Fruit fly (Drosophila melanogaster) whole organism: ENCODE measurements around the gene CG31104.

ENCODE experiments used
- CG8478 ChIP-seq: fragments of >200 bp; optimal IDR thresholded peaks from 2 replicates; lab custom pipeline; 2018; ENCODE audit warnings: inconsistent platforms
- Dll ChIP-seq: fragments of >200 bp; optimal IDR thresholded peaks from 2 replicates; lab custom pipeline; 2017
- EcR ChIP-seq, 2 experiments: fragments of >200 bp; optimal IDR thresholded peaks; 2 replicates each; lab custom pipeline; 2017; ENCODE audit warnings: missing biosample characterization in 2 of 2, missing genetic modification characterization in 2 of 2, missing genetic modification reagents in 2 of 2
- pan ChIP-seq: fragments of >200 bp; optimal IDR thresholded peaks from 2 replicates; lab custom pipeline; 2017
- psq ChIP-seq: fragments of >200 bp; optimal IDR thresholded peaks from 2 replicates; lab custom pipeline; 2017
- usp ChIP-seq: fragments of >200 bp; optimal IDR thresholded peaks from 2 replicates; lab custom pipeline; 2017; ENCODE audit warnings: missing biosample characterization, missing genetic modification characterization, mixed read lengths

Gene CG31104

DNA sequence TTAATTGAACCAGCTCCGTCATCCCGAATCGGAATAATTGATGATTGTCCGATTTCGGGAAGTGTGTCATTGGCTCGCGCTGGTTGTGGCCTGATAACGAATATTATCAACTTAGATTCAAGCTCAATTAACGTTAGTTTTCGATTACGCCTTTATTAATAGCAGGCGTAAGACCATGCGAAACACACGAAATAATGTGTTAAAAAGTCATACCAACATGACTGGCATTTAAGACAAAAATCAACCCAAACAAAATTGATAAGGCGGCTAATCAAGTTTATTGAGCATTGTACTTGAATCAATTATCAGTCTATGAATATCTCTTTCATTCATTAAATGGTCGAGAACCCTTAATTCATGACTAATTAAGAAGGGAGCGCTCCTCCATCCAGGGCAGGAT is 23.9 kb downstream of the CG31104 start:
- no peak for TF ChIP-seq usp (GFP tag; lab: Kevin White, UChicago)
- TF ChIP-seq EcR (GFP tag; optimal IDR thresholded peaks at IDR 0.05; lab: Kevin White, UChicago), result no peak
- TF ChIP-seq psq (lab: Kevin White, UChicago), result no peak
- TF ChIP-seq CG8478, result no peak
- no peak for TF ChIP-seq pan (lab: Kevin White, UChicago)

DNA sequence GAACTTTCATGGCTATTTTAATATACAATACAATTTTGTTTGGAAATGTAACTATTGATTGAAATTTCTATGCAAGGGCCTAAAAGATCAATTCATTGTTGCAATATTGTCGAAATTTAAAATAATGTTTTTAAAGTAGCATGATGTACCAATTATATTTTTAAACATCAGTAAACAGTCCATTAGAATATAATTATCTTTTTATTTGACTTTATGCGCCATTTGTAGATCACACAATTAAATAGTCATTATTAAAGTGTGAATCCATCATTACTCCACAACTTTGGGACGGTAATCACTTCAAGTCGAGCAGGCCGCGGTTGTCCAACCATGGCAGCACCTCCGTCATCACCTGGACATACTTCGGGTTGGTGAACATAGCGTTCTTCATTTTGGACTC is 25.6 kb downstream of the CG31104 start, which contains the start of gene CG31099:
Gene CG31099 (minus strand): TSS at position 101 of the 400 bp plus-strand sequence.
- TF ChIP-seq usp (GFP tag; lab: Kevin White, UChicago) (no peak), EcR (GFP tag; optimal IDR thresholded peaks at IDR 0.05; lab: Kevin White, UChicago) (no peak), Dll (lab: Kevin White, UChicago) (no peak), psq (lab: Kevin White, UChicago) (no peak), CG8478 (no peak), pan (lab: Kevin White, UChicago) (no peak)

DNA sequence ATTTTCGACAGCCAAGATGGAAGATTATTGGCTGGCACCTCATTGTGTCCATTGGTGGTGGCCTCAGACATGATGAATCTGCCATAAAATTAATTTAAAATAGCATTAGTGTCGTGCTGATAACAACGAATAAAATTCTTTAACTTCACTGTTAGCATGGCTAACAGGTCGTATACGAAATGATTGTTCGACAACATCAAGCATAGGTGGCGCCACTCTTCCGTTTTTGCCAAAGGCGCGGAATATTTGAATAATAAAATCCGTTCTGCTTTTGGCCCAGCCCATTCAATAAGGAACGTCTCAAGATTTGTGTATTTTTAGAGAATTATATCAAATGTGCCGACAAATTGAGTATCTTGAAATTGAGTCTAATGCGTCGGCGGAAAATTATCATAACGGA is 27.3 kb downstream of the CG31104 start:
- TF ChIP-seq pan (lab: Kevin White, UChicago) (no peak), usp (GFP tag; lab: Kevin White, UChicago) (no peak), EcR (GFP tag; optimal IDR thresholded peaks at IDR 0.05; lab: Kevin White, UChicago) (no peak), psq (lab: Kevin White, UChicago) (no peak), Dll (lab: Kevin White, UChicago) (no peak), CG8478 (no peak)

DNA sequence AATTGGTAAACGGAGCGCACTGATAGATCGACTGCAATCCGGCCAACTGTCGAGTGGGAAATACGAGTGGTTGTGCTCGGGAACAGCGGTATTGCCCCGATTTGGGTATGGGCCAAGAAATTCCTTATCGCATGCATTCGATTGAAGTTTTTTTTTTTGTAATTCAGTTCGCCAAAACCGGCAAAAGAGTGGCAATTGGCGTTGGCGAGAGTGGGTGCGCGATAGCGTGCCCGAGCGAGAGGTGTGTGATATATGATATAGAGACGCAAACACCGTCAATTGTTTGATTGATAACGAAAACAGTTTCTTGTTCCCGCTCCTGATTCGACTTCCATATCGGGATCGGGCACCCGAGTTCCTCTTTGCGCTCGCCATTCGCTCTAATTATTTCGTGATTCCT is 28.5 kb downstream of the CG31104 start, which contains the start of gene CG31087:
Gene CG31087 (minus strand): TSS at position 63 of the 400 bp plus-strand sequence.
- TF ChIP-seq pan (lab: Kevin White, UChicago) (no peak), EcR (GFP tag; optimal IDR thresholded peaks at IDR 0.05; lab: Kevin White, UChicago) (no peak), Dll (lab: Kevin White, UChicago) (no peak), CG8478 (no peak), usp (GFP tag; lab: Kevin White, UChicago) (no peak), psq (lab: Kevin White, UChicago) (no peak)

DNA sequence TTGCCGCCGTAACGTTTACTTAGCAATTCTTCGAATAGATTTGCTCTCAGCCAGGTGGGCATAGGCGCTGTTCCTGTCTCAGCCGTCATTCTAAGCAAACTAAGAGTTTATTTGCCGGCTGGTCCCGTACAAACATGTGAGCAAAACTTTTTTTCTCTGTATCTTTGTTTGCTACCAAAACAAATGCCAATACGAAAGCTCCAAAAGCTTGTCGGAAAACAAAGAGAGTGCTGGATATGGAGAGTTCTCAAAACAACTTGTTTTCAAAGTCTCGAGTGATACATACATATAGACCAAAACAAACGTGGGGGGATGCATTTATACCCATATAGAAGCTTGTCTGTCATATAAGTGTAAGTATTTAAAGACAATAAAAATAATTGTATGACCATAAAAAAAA is 30.7 kb downstream of the CG31104 start, which contains the start of gene CG10559:
Gene CG10559 (minus strand): TSS at position 101 of the 400 bp plus-strand sequence.
- TF ChIP-seq pan (lab: Kevin White, UChicago), result no peak
- no peak for TF ChIP-seq usp (GFP tag; lab: Kevin White, UChicago)
- no peak for TF ChIP-seq CG8478
- no peak for TF ChIP-seq EcR (GFP tag; optimal IDR thresholded peaks at IDR 0.05; lab: Kevin White, UChicago)
- no peak for TF ChIP-seq psq (lab: Kevin White, UChicago)
- no peak for TF ChIP-seq Dll (lab: Kevin White, UChicago)

DNA sequence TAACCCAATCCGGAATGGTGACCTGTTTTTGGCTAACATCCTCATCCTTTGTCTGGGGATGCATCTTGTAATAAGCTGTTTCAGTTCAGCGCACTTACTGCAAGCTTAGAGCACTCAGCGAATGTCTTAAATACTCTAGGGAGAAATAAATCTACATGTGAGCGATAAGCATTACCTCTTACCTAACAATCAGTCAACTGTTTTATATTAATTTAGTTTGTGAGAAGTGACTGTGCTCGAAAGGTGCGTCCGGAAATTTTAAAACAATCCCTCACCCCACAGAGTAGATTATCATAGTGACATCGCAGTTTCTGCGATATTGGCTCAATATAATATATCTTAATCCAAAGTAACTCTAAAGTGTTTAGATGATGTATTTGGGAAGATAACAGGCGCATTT is 32.7 kb downstream of the CG31104 start, which contains the start of gene CG10553:
Gene CG10553 (minus strand): TSS at position 101 of the 400 bp plus-strand sequence.
- no peak for TF ChIP-seq EcR (GFP tag; optimal IDR thresholded peaks at IDR 0.05; lab: Kevin White, UChicago)
- no peak for TF ChIP-seq CG8478
- no peak for TF ChIP-seq Dll (lab: Kevin White, UChicago)
- TF ChIP-seq usp (GFP tag; lab: Kevin White, UChicago), result no peak
- no peak for TF ChIP-seq psq (lab: Kevin White, UChicago)

DNA sequence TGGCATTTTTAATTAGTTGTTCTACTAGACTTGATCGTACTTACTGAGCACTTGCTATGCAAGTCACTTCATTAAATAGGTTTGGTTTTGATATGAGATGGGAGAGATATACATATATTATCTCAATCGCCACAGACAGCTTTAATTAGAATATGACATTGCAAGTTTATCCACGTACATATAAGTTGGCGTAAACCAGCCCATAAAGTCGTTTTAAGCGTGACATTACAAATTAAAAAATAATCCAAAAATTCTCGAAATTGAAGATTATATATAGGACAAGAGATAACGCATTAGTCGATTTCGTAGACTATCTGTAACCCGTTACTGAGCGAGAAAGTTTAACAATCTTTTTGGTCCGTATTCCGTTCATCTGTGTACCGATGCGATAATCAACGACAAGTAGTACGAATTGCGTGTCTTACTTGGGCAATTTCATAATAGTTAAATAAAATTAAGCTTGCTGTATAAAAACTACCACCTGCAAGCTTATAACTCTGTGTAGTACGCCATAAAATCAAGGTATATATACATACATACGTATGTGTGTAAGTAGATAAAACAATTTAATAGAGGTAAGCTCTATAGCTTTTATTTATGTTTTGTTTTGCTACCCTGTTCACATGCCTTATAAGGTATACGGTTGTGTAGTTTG is 34.9 kb downstream of the CG31104 start, which contains the start of gene CG10560:
Gene CG10560 (minus strand): TSS at position 51 of the 655 bp plus-strand sequence.
- TF ChIP-seq CG8478 (no peak), Dll (lab: Kevin White, UChicago) (no peak), EcR (GFP tag; optimal IDR thresholded peaks at IDR 0.05; lab: Kevin White, UChicago) (no peak), pan (lab: Kevin White, UChicago) (no peak), usp (GFP tag; lab: Kevin White, UChicago) (no peak), psq (lab: Kevin White, UChicago) (no peak)

DNA sequence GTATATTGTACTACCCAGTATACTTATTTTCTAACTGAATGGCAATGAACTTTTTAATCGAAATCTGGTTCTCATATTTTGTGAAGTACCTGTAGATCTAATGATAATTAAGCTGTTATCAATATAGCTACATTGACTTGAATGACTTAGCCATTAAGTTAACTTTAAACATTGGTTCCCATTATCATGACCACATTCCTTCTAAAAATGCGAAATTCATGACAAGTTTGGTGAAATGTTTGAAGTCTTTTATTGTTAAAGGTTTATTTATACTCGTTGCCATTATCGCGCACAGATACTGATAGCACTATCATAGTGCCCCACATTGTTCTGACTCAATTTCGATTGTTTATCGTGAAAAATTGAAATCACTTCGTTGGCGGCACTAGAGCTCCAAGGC is 35.6 kb downstream of the CG31104 start:
- TF ChIP-seq pan (lab: Kevin White, UChicago), result no peak
- no peak for TF ChIP-seq usp (GFP tag; lab: Kevin White, UChicago)
- no peak for TF ChIP-seq Dll (lab: Kevin White, UChicago)
- no peak for TF ChIP-seq CG8478

DNA sequence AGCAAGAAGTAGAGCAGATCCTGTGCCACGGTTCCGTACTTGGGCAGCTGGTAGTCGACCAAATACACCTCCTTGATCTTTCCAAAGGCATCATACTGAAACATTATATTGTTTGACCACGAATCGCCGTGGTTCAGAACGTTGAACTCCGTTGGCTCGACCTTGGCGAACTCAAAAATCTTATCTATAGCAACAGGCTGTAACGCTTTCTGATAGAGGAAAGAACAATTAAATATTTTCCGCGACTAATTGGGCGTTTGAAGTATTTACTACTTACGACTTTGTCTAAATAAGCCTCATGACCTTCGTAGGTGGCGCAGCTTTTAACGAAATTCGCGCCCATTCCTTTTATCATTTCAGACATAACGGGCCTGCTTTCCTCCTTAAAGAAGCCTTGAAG is 36.4 kb downstream of the CG31104 start:
- no peak for TF ChIP-seq EcR (GFP tag; optimal IDR thresholded peaks at IDR 0.05; lab: Kevin White, UChicago)
- no peak for TF ChIP-seq psq (lab: Kevin White, UChicago)
- no peak for TF ChIP-seq pan (lab: Kevin White, UChicago)
- TF ChIP-seq CG8478, result no peak

DNA sequence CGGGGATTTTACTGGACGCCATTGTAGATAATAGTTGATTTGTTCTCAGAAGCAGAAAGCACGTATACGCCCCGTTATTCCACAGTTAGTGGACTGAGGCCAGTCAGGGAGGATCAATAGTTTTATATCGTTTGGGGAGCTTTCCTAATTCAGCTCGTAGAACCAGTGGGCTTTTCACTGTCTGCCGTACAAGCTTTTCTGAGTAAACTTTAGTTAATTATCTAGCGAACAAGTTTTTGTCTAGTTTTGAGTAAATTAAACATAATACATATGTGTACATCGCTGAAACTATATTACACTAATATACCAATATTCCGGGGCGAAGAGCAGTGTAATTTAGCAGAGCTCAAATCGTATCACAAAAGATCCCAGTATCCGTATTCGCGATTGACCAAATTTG is 37.4 kb downstream of the CG31104 start, which contains the start of gene CG10562:
Gene CG10562 (minus strand): TSS at position 101 of the 400 bp plus-strand sequence.
- TF ChIP-seq EcR (GFP tag; optimal IDR thresholded peaks at IDR 0.05; lab: Kevin White, UChicago), result no peak
- TF ChIP-seq psq (lab: Kevin White, UChicago), result no peak
- no peak for TF ChIP-seq usp (GFP tag; lab: Kevin White, UChicago)
- no peak for TF ChIP-seq Dll (lab: Kevin White, UChicago)
- TF ChIP-seq CG8478, result no peak
- no peak for TF ChIP-seq pan (lab: Kevin White, UChicago)

DNA sequence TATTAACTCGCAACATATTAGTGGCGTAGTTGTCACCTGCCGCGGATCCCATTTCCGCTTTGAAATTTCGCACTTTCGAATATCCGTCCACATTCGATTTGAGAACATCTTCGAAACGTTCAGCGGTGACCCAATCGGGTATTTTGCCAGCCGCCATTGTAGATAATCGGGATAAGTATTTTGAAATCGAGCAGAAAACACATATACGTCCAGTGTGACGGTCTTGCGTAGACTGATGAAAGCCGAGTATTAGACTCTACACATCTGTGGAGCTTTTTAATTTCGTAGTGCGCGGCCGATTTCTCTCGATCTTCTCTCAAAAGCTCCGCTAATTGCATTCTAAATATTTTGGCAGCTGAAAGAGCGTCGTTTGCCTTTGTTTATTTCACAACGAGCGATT is 43.8 kb downstream of the CG31104 start, which contains the start of gene CHKov1:
Gene CHKov1 (minus strand): TSS at position 238 of the 400 bp plus-strand sequence.
- TF ChIP-seq Dll (lab: Kevin White, UChicago) (no peak), pan (lab: Kevin White, UChicago) (no peak), CG8478 (no peak), psq (lab: Kevin White, UChicago) (no peak), EcR (GFP tag; optimal IDR thresholded peaks at IDR 0.05; lab: Kevin White, UChicago) (no peak), usp (GFP tag; lab: Kevin White, UChicago) (no peak)

DNA sequence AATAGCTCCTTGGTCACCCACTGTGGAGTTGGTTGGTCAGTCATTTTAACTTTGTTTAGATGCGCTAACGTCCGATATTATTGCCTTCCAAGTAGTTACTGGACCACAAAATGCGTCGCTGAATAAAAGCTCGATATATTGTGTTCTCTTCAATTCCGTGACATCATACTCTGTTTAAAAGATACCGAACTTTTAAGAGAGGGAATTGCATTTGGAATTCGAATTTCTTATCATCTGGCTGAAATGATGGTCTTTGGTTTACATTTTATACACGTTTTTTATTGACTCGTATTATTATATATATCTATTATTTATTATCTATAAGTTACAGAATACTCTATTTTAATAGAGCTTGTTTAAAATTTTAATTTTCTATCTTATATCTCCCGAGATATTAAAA is 45.8 kb downstream of the CG31104 start, which contains the start of gene CHKov2:
Gene CHKov2 (minus strand): TSS at position 101 of the 400 bp plus-strand sequence.
- no peak for TF ChIP-seq psq (lab: Kevin White, UChicago)
- TF ChIP-seq usp (GFP tag; lab: Kevin White, UChicago), result no peak
- TF ChIP-seq Dll (lab: Kevin White, UChicago), result no peak
- no peak for TF ChIP-seq CG8478
- no peak for TF ChIP-seq EcR (GFP tag; optimal IDR thresholded peaks at IDR 0.05; lab: Kevin White, UChicago)
- TF ChIP-seq pan (lab: Kevin White, UChicago), result no peak
